Worm (Caenorhabditis elegans) whole organism, early embryonic: Measurements from ENCODE around the gene Y54G9A.9.

Source experiments
- B0310.2 ChIP-seq: sonication (generic microtip); optimal IDR thresholded peaks from 2 replicates; lab custom pipeline; 2016; ENCODE audit warnings: mild to moderate bottlenecking, missing genetic modification characterization, missing compliant biosample characterization
- F13C5.2 ChIP-seq: sonication (generic microtip); optimal IDR thresholded peaks from 2 replicates; lab custom pipeline; 2017; ENCODE audit warnings: mild to moderate bottlenecking, missing genetic modification characterization, inconsistent platforms, missing compliant biosample characterization
- aly-1 ChIP-seq: sonication (generic microtip); optimal IDR thresholded peaks from 2 replicates; lab custom pipeline; 2016; ENCODE audit warnings: missing genetic modification characterization, missing compliant biosample characterization
- ama-1 ChIP-seq: fragments of 150-350 bp; optimal IDR thresholded peaks from 2 replicates; lab custom pipeline; 2014
- ceh-36 ChIP-seq: sonication (generic microtip); optimal IDR thresholded peaks from 2 replicates; lab custom pipeline; 2016; ENCODE audit warnings: missing genetic modification characterization, inconsistent platforms, missing compliant biosample characterization
- ets-7 ChIP-seq: sonication (generic microtip); optimal IDR thresholded peaks from 2 replicates; lab custom pipeline; 2016; ENCODE audit warnings: missing genotype, missing genetic modification characterization, missing compliant biosample characterization
- flt-1 ChIP-seq: fragments of 200-800 bp; sonication (Bioruptor generic); IDR thresholded peaks from 2 replicates; pipeline ENCODE4 v1.3.6; 2022; ENCODE audit warnings: missing genetic modification characterization, missing compliant biosample characterization
- hmg-4 ChIP-seq: fragments of 200-800 bp; sonication (Bioruptor generic); optimal IDR thresholded peaks from 2 replicates; lab custom pipeline; 2018; ENCODE audit warnings: mild to moderate bottlenecking, missing genetic modification characterization, missing compliant biosample characterization
- hnd-1 ChIP-seq: sonication (generic microtip); optimal IDR thresholded peaks from 2 replicates; lab custom pipeline; 2016; ENCODE audit warnings: missing genetic modification characterization, missing compliant biosample characterization
- pes-1 ChIP-seq: fragments of 200-800 bp; sonication (Bioruptor generic); IDR thresholded peaks from 2 replicates; pipeline ENCODE4 v1.3.6; 2022; ENCODE audit warnings: missing genetic modification reagents, missing genetic modification characterization, missing compliant biosample characterization
- sea-1 ChIP-seq: fragments of 200-800 bp; sonication (Bioruptor generic); conservative IDR thresholded peaks from 2 replicates; pipeline ENCODE4 v1.3.6; 2022; ENCODE audit warnings: missing genetic modification characterization, missing compliant biosample characterization
- tbx-37 ChIP-seq: fragments of 200-800 bp; sonication (Bioruptor generic); conservative IDR thresholded peaks from 2 replicates; pipeline ENCODE4 v1.3.6; 2022; ENCODE audit warnings: missing genetic modification reagents, missing genetic modification characterization, missing compliant biosample characterization
- tra-4 ChIP-seq: sonication (generic microtip); optimal IDR thresholded peaks from 2 replicates; lab custom pipeline; 2017; ENCODE audit warnings: missing genetic modification characterization, missing compliant biosample characterization

DNA sequence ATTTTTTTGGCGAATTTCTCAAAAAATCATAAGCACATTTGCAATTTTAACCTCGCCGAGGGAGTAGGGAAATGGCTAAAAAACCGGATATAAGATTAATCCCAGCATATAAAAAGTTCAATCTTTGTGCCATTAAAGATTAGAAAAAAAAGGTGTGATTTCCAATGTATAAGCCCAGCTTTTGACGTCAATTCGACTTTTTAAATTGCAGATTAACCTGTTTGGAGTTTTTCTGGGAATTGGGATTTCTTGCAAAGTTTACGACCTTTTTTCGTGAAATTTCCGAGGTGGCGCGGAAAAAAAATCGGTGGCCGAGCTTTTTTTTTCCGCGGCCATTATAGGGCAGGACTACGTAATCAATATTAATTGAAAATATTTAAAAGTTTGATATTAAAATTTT lies 31.8 kb upstream of the Y54G9A.9 start:
- TF ChIP-seq ama-1 (no peak), sea-1 (GFP tag; lab: Robert Waterston, UW) (no peak), F13C5.2 (no peak), aly-1 (tag; lab: Kevin White, UChicago) (no peak), B0310.2 (tag; lab: Kevin White, UChicago) (no peak), tbx-37 (no peak), flt-1 (GFP tag; lab: Robert Waterston, UW) (no peak), hmg-4 (GFP tag; lab: Kevin White, UChicago) (no peak), ets-7 (tag; lab: Kevin White, UChicago) (no peak), ceh-36 (no peak), hnd-1 (no peak), pes-1 (GFP tag; lab: Robert Waterston, UW) (no peak), tra-4 (tag; lab: Kevin White, UChicago) (no peak)
